Fruit fly (Drosophila melanogaster): ENCODE results near the gene 14-3-3epsilon.

The 14-3-3epsilon gene

DNA sequence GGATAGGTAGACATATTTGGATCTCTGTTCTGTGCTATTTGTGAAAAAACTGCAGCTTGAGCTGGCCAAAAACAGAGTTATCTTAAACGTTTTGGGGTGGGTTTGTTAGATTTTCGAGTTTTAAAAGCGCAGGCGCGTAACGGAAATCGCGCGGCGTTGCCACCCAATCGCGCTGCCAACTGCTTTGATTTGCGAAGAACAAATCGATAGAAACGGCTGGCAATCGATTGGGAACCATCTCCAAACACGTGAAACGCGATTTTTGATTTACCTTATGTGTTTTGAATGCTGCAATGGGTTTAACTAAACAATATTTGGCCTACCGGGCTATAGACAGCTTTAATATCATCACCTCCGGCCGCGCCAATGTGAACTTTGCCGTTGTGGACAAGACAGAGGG lies 41.1 kb downstream of the 14-3-3epsilon start, which contains the start of the genes CG14312 and CG8064:
Gene CG14312, minus strand, starts transcription at position 88 of the 400 bp plus-strand sequence.
Gene CG8064, plus strand, starts transcription at position 220 of the 400 bp plus-strand sequence.
- TF ChIP-seq fkh (GFP tag; optimal IDR thresholded peaks at IDR 0.05) (no peak), Sox14 (GFP tag; optimal IDR thresholded peaks at IDR 0.05) (no peak), cyc (GFP tag; optimal IDR thresholded peaks at IDR 0.05) (no peak), svp (GFP tag) (peak; percentile 35)

DNA sequence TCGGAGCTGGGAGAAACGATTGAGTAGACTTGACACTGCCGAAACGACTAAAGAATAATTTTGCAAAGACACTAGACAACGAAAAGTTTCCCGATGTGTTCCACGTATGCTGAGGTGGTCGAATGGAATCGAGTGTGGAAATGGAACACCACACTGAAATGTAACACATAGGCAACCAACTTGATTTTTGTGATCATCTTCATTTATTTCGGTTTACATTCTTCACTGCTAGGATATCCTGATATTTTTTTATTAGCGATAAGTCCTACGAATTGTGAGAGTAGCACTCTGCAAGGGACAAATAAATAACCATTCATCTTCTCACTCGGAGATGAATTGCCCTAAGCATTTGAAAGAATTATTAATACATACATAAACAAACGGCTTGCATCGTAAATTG lies 46.3 kb downstream of the 14-3-3epsilon start, which contains the start of gene CG7131:
Gene CG7131, minus strand, starts transcription at position 101 of the 400 bp plus-strand sequence.
- TF ChIP-seq Eip78C (GFP tag) (no peak), Ets21C (GFP tag; optimal IDR thresholded peaks at IDR 0.05) (no peak), CG32006 (GFP tag; optimal IDR thresholded peaks at IDR 0.05) (no peak), lz (GFP tag; optimal IDR thresholded peaks at IDR 0.05) (no peak), Hr38 (GFP tag; optimal IDR thresholded peaks at IDR 0.05) (no peak), CG4318 (GFP tag; optimal IDR thresholded peaks at IDR 0.05) (no peak), CG8632 (GFP tag; optimal IDR thresholded peaks at IDR 0.05) (no peak), CG6854 (GFP tag; optimal IDR thresholded peaks at IDR 0.05) (no peak), Met (GFP tag; optimal IDR thresholded peaks at IDR 0.05) (no peak), CG34406 (GFP tag; optimal IDR thresholded peaks at IDR 0.05) (no peak), dac (GFP tag; optimal IDR thresholded peaks at IDR 0.05) (no peak), CG3919 (GFP tag; optimal IDR thresholded peaks at IDR 0.05) (no peak)

DNA sequence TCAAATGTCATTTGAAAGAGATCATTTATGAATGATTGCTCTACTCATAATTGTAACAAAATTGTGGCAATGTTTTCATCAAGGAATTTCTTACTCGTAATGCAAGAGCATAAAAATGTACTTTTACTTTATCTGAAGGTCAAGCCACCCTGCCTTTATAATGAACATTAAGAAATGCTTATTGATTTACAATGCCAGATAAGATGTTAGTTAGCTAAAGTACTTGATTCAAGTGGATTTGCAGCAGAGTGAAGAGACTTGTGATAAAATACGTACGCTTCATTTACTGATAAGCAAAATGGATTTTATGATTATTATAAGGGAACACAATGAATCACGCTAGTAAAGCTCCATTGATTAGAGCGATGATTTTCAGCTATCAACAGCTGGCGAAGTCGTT lies 49.5 kb downstream of the 14-3-3epsilon start:
- TF ChIP-seq svp (GFP tag) (peak; percentile 69), eg (GFP tag; IDR thresholded peaks at IDR 0.05) (no peak)

DNA sequence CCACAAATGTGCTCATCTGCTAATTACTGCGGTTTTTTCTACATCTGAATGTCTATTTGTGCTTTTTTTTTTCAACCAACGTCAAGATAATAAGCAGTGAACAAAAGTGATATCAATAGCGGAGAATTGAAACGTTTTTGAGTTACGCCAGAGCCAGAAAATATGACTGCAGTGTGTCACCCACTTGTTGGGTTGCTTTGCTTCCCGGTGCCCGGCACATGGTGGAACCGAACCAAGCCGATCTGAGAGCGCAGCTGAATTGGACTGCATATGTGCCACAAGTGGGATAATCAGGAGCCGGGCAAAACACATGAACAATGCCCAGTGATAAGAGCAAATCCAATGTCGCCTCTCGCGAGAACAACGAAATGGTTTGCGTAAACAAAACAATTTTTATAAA lies 50.0 kb downstream of the 14-3-3epsilon start:
- TF ChIP-seq Eip78C (GFP tag) (peak; percentile 32), Gug (GFP tag; IDR thresholded peaks at IDR 0.05) (no peak), vri (GFP tag; optimal IDR thresholded peaks at IDR 0.05) (peak; percentile 66), svp (GFP tag) (peak; percentile 73)

DNA sequence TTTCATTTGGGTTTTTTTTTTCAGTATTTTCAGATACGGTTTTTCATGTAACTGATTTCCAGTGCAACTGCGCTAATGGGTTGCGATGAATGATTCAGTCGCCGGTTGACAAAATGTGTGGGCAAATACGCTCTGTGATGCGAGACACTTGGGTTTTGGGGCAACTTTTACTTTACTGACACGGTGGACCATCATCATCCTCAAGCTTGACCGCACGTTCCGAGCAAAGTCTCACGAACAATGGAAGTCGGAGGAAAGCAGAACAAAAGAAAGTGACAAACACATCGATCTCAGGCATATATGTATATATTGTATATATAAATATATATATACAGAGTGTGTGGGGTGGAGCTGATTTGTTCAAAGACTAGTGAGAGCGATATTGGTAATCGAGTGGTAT lies 52.2 kb downstream of the 14-3-3epsilon start:
- TF ChIP-seq achi (GFP tag; optimal IDR thresholded peaks at IDR 0.05) (no peak), CG10631 (GFP tag; optimal IDR thresholded peaks at IDR 0.05) (no peak), CG9139 (GFP tag; optimal IDR thresholded peaks at IDR 0.05) (peak; percentile 58), Sox102F (GFP tag; optimal IDR thresholded peaks at IDR 0.05) (peak; percentile 9), CG6808 (GFP tag; optimal IDR thresholded peaks at IDR 0.05) (peak; percentile 23), CG7368 (GFP tag; optimal IDR thresholded peaks at IDR 0.05) (no peak), CG11902 (GFP tag; optimal IDR thresholded peaks at IDR 0.05) (no peak), CG8119 (GFP tag; IDR thresholded peaks at IDR 0.05) (no peak), Hr4 (GFP tag; optimal IDR thresholded peaks at IDR 0.05) (no peak), dac (GFP tag; optimal IDR thresholded peaks at IDR 0.05) (no peak), Gug (GFP tag; IDR thresholded peaks at IDR 0.05) (no peak), Eip78C (GFP tag) (peak; percentile 63), Blimp-1 (GFP tag; optimal IDR thresholded peaks at IDR 0.05) (peak; percentile 46), ss (GFP tag; optimal IDR thresholded peaks at IDR 0.05) (peak in 1 of 2 experiments; percentile 49), spab (GFP tag; optimal IDR thresholded peaks at IDR 0.05) (no peak), svp (GFP tag) (peak; percentile 34), CG6163 (GFP tag; IDR thresholded peaks at IDR 0.05) (0 out of 3 replicates have a peak, but pooled peaks have one; percentile 10), CG15336 (GFP tag; IDR thresholded peaks at IDR 0.05) (no peak), salr (GFP tag; optimal IDR thresholded peaks at IDR 0.05) (no peak), CG6854 (GFP tag; optimal IDR thresholded peaks at IDR 0.05) (no peak), CG6792 (GFP tag; optimal IDR thresholded peaks at IDR 0.05) (no peak), CG8319 (GFP tag; optimal IDR thresholded peaks at IDR 0.05) (no peak)

Data from whole organism, prepupa.